Worm (Caenorhabditis elegans): Measurements from ENCODE around the gene tsp-21.

Gene tsp-21

DNA sequence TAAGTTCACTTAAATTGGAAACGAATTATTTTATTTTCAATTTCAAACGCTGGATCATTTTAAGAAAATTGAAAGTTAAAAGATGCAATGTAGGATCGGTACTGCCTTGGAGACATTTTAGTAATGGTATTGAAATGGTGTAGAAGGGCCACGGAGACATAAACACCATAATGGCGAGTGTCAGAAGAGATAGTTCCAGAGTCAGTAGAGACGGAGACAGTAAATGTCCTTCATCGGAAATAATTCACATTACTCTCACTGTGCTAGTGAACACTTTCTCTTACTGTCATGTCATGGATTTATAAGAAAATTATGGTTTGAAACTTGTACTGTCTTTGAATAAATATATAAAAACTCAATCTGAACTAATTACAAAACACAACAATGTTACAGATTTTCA, 39.1 kb upstream of the tsp-21 start:
- TF ChIP-seq tbx-7 (tag; optimal IDR thresholded peaks at IDR 0.05), result no peak
- no peak for TF ChIP-seq pha-2 (tag; optimal IDR thresholded peaks at IDR 0.05)
- no peak for TF ChIP-seq nhr-232 (tag; optimal IDR thresholded peaks at IDR 0.05)
- TF ChIP-seq zip-5 (tag; optimal IDR thresholded peaks at IDR 0.05), result no peak
- TF ChIP-seq dve-1 (tag; optimal IDR thresholded peaks at IDR 0.05), result no peak
- TF ChIP-seq che-1 (tag; optimal IDR thresholded peaks at IDR 0.05), result no peak
- TF ChIP-seq madf-2 (tag; optimal IDR thresholded peaks at IDR 0.05), result no peak
- TF ChIP-seq T23F11.4 (GFP tag; optimal IDR thresholded peaks at IDR 0.05), result no peak
- no peak for TF ChIP-seq ama-1 (optimal IDR thresholded peaks at IDR 0.05)
- TF ChIP-seq ceh-9 (tag; optimal IDR thresholded peaks at IDR 0.05), result no peak
- no peak for TF ChIP-seq npax-4 (tag; optimal IDR thresholded peaks at IDR 0.05)
- TF ChIP-seq ceh-34 (tag; optimal IDR thresholded peaks at IDR 0.05), result no peak
- TF ChIP-seq sox-4 (tag; optimal IDR thresholded peaks at IDR 0.05), result no peak
- no peak for TF ChIP-seq K02D7.2 (tag; optimal IDR thresholded peaks at IDR 0.05)

DNA sequence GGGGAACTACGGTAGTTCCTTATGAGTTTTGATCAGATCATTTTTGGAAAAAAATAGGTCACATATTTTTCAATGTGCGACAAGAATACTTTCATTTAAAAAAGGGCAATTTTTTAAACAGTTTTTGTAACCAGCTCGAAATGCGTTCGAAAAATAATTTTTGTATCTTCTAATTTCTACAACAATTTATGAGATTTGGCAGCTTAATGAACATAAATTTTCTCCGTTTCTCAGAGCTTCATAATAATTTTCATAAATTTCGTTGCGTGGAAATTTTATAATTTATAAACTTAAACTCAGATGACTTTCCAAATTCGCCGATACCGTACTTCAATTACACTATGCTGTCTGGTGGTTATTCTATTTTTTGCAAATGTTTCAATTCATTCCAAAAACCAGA, 37.3 kb upstream of the tsp-21 start, which contains the start of gene F21G4.3:
Gene F21G4.3 (plus strand): TSS at position 301 of the 400 bp plus-strand sequence.
- no peak for TF ChIP-seq ceh-6 (GFP tag; optimal IDR thresholded peaks at IDR 0.05)
- no peak for TF ChIP-seq ceh-31 (tag; optimal IDR thresholded peaks at IDR 0.05)
- no peak for TF ChIP-seq Y22D7AL.16 (tag; optimal IDR thresholded peaks at IDR 0.05)
- TF ChIP-seq ets-4 (tag; optimal IDR thresholded peaks at IDR 0.05), result no peak
- no peak for TF ChIP-seq syd-9 (tag; optimal IDR thresholded peaks at IDR 0.05)
- no peak for TF ChIP-seq ceh-48 (tag; optimal IDR thresholded peaks at IDR 0.05)
- no peak for TF ChIP-seq eyg-1 (tag; optimal IDR thresholded peaks at IDR 0.05)
- no peak for TF ChIP-seq ceh-45 (GFP tag; IDR thresholded peaks at IDR 0.05)
- no peak for TF ChIP-seq tbx-7 (tag; optimal IDR thresholded peaks at IDR 0.05)

DNA sequence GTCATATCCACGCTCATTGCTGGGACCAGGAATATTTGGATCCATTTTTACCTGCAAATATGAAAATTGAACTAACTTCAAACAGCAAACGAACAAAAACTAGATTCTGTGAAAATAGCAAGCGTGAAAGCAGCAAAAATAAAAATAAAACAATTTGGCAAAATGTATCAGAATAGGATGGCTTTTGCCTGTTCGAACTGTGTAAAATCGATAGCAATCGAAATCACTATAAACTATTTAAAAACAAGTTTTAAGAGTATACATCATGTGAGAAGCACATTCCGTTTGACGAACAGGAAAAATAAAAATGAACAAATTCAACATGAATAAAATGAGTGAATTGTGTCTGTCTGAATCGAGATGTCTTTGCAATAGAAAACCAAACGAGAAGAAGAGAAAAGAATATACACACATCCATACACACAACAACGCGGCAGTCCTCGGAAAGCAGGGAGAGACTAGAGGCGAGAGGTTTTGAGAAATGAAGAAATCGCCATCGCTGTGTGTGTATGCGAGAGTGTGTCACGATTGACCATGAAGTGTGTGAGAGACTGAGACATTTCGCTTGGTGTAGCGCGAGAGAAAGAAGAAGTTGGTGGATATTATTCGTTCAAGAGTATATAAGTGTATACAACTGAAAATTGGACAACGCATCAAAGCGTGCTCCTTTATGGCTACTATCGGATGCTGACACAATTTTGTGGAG, 32.6 kb upstream of the tsp-21 start, which contains the start of gene phf-34:
Gene phf-34 (minus strand): TSS at position 51 of the 706 bp plus-strand sequence.
- TF ChIP-seq F13H6.1 (tag; optimal IDR thresholded peaks at IDR 0.05), result no peak
- TF ChIP-seq ceh-31 (tag; optimal IDR thresholded peaks at IDR 0.05), result peak; percentile 74
- no peak for TF ChIP-seq nhr-232 (tag; optimal IDR thresholded peaks at IDR 0.05)
- TF ChIP-seq unc-55 (GFP tag; optimal IDR thresholded peaks at IDR 0.05), result peak; percentile 31
- peak; percentile 43 for TF ChIP-seq ceh-19 (GFP tag; optimal IDR thresholded peaks at IDR 0.05)
- no peak for TF ChIP-seq K02D7.2 (tag; optimal IDR thresholded peaks at IDR 0.05)
- peak; percentile 58 for TF ChIP-seq sdc-2 (tag; optimal IDR thresholded peaks at IDR 0.05)
- TF ChIP-seq Y22D7AL.16 (tag; optimal IDR thresholded peaks at IDR 0.05), result no peak
- no peak for TF ChIP-seq ceh-18 (tag; optimal IDR thresholded peaks at IDR 0.05)
- peak; percentile 37 for TF ChIP-seq tbx-2 (tag; optimal IDR thresholded peaks at IDR 0.05)
- no peak for TF ChIP-seq fax-1 (tag; optimal IDR thresholded peaks at IDR 0.05)
- no peak for TF ChIP-seq ama-1 (optimal IDR thresholded peaks at IDR 0.05)
- TF ChIP-seq ceh-34 (tag; optimal IDR thresholded peaks at IDR 0.05), result peak; percentile 35
- no peak for TF ChIP-seq tbx-7 (tag; optimal IDR thresholded peaks at IDR 0.05)
- TF ChIP-seq pqm-1 (tag; optimal IDR thresholded peaks at IDR 0.05), result no peak
- TF ChIP-seq nfya-1 (tag; optimal IDR thresholded peaks at IDR 0.05), result peak; percentile 67
- TF ChIP-seq ceh-2 (tag; optimal IDR thresholded peaks at IDR 0.05), result no peak
- TF ChIP-seq unc-42 (tag; optimal IDR thresholded peaks at IDR 0.05), result peak; percentile 67
- TF ChIP-seq unc-3 (GFP tag; conservative IDR thresholded peaks at IDR 0.05), result no peak
- no peak for TF ChIP-seq unc-3 (tag; optimal IDR thresholded peaks at IDR 0.05)
- TF ChIP-seq dve-1 (tag; optimal IDR thresholded peaks at IDR 0.05), result peak; percentile 37
- peak; percentile 38 for TF ChIP-seq hlh-30 (tag; optimal IDR thresholded peaks at IDR 0.05; ENCODE audit: insufficient read depth)
- no peak for TF ChIP-seq hlh-8 (tag; optimal IDR thresholded peaks at IDR 0.05)
- TF ChIP-seq pha-2 (tag; optimal IDR thresholded peaks at IDR 0.05), result no peak
- no peak for TF ChIP-seq hlh-6 (tag; optimal IDR thresholded peaks at IDR 0.05)

All from whole organism, late embryonic.